Worm (Caenorhabditis elegans) whole organism, L2 larva: ENCODE measurements around the gene rpia-1.

Experiments
- ceh-16 ChIP-seq: fragments of 150-350 bp; optimal IDR thresholded peaks from 2 replicates; lab custom pipeline; 2014; ENCODE audit warnings: missing biosample characterization, missing genetic modification characterization
- lin-13 ChIP-seq: fragments of 150-350 bp; optimal IDR thresholded peaks from 2 replicates; lab custom pipeline; 2014; ENCODE audit warnings: missing biosample characterization, missing genetic modification reagents, missing genetic modification characterization
- lsy-2 ChIP-seq, 2 experiments: fragments of 150-350 bp in 1 of 2; sonication (generic microtip) in 1 of 2; optimal IDR thresholded peaks; 2 replicates each; lab custom pipeline; 2014 to 2017; ENCODE audit warnings: missing biosample characterization in 2 of 2, missing genetic modification characterization in 2 of 2
- nhr-10 ChIP-seq: sonication (generic microtip); optimal IDR thresholded peaks from 2 replicates; lab custom pipeline; 2017; ENCODE audit warnings: missing biosample characterization, missing genetic modification characterization
- ztf-1 ChIP-seq: fragments of 200-800 bp; sonication (Bioruptor generic); conservative IDR thresholded peaks from 2 replicates; pipeline ENCODE4 v1.3.6; 2022; ENCODE audit warnings: missing genetic modification characterization, missing compliant biosample characterization
- ztf-11 ChIP-seq: sonication (generic microtip); optimal IDR thresholded peaks from 2 replicates; lab custom pipeline; 2017; ENCODE audit warnings: missing biosample characterization, missing genetic modification characterization

DNA sequence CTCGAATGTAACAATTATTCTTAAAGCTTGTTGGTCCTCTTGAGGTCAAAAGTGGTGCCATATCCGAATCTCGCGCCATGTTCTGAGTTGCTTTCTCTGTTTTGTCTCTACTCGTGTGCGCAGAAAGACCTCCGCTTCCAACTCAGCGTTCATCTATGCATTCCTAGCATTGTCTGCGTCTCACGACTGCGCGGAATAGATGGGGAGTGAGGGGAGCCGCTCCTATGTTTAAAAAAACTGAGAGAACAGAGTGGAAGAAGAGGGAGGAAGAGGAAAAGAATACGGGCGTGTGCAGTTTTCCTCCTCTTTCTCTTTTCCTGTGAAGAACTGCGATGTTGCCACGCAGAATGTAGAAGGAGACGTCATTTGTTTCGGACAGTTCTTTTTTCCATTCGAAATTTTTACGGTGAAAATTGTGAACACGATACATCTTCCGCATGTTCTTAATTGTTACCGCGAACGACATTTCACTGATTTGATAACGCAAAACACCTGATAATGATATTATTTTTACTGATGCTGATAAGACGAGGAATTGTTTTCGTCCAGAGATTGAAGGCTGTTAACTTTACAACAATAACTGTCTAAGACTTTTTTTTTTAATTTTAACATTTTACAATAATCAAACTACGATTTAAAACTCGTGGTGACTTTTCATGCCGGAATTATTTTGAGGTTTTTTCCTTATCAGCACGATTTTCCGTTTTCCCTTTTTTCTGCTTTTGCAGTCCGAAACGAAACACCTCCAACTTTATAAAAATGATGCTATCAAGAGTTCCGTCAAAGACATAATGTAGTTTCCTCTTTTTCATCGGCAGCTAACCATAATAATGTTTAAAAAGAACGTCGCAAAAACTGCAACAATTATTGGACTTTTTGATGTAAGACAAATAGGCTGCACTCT lies 44.0 kb downstream of the rpia-1 start:
- TF ChIP-seq nhr-10 (tag; lab: Kevin White, UChicago) (no peak), ztf-11 (tag; lab: Kevin White, UChicago) (no peak), ztf-1 (no peak), lin-13 (GFP tag; lab: Kevin White, UChicago) (peak; percentile 5), ceh-16 (tag; lab: Kevin White, UChicago) (no peak), lsy-2 (tag; optimal IDR thresholded peaks at IDR 0.05; lab: Kevin White, UChicago) (peak in 1 of 2 experiments; percentile 69)
